Worm (Caenorhabditis elegans): Measurements from ENCODE around the gene T23F11.4.

The T23F11.4 gene

DNA sequence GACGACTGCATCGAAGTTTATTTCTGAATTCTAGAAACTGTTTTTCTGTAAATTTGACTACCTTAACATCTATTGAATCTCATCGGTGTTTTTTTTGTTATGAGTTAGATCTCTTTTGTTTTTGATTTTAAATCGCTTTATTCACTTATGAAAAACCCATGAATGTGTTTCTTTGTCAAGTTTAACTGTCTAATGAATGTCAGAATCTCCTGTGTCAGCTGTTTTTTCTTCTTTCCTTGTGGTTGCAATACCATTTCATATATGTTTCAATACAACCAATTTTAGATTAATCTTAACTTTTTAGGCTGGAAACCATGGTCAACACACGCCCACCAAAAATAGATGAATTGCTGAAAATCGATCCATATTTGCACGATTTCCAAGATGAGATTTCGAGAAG, 29.9 kb upstream of the T23F11.4 start, which contains the start of gene T04A8.7:
Gene T04A8.7 (plus strand): TSS at position 301 of the 400 bp plus-strand sequence.
- TF ChIP-seq sptf-1 (tag; optimal IDR thresholded peaks at IDR 0.05): no peak
- TF ChIP-seq bed-3 (GFP tag; optimal IDR thresholded peaks at IDR 0.05): no peak
- TF ChIP-seq nhr-237 (tag; optimal IDR thresholded peaks at IDR 0.05): no peak
- no peak for TF ChIP-seq lin-13 (tag; optimal IDR thresholded peaks at IDR 0.05)
- no peak for TF ChIP-seq unc-62 (GFP tag; optimal IDR thresholded peaks at IDR 0.05)
- no peak for TF ChIP-seq ceh-39 (tag; optimal IDR thresholded peaks at IDR 0.05)
- TF ChIP-seq nhr-28 (tag; optimal IDR thresholded peaks at IDR 0.05): no peak
- no peak for TF ChIP-seq ztf-11 (tag; optimal IDR thresholded peaks at IDR 0.05)
- no peak for TF ChIP-seq nhr-2 (tag; optimal IDR thresholded peaks at IDR 0.05)
- no peak for TF ChIP-seq ham-2 (GFP tag; optimal IDR thresholded peaks at IDR 0.05)
- no peak for TF ChIP-seq ceh-83 (GFP tag; optimal IDR thresholded peaks at IDR 0.05)
- no peak for TF ChIP-seq unc-39 (tag; optimal IDR thresholded peaks at IDR 0.05)
- TF ChIP-seq zip-8 (tag; optimal IDR thresholded peaks at IDR 0.05): no peak
- no peak for TF ChIP-seq snpc-4 (tag; optimal IDR thresholded peaks at IDR 0.05)
- TF ChIP-seq unc-120 (tag; optimal IDR thresholded peaks at IDR 0.05; ENCODE audit: poor library complexity, severe bottlenecking): no peak
- no peak for TF ChIP-seq ces-1 (GFP tag; optimal IDR thresholded peaks at IDR 0.05)
- TF ChIP-seq ceh-43 (GFP tag; optimal IDR thresholded peaks at IDR 0.05): no peak

DNA sequence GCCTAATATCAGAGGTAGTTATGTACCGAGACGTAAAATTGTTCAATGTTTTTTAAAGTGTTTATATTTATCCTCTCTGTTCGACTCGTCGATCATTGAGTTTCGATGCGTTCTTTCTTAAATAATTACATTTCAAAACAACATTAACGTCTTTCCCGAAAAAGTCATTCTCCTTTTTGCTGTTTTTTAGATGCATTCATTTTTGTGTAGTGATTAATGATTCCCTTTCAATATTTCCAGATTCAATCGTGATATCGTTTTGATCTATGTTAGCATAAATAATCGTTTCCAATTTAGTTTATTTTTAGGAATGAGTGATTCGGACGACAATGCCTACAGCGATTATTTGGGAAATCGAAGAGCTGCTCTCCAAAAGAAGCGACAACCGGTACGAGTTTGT, 28.5 kb upstream of the T23F11.4 start, which contains the start of gene T04A8.8:
Gene T04A8.8 (plus strand): TSS at position 301 of the 400 bp plus-strand sequence.
- TF ChIP-seq elt-3 (tag; optimal IDR thresholded peaks at IDR 0.05) (no peak), cnd-1 (tag; optimal IDR thresholded peaks at IDR 0.05) (no peak), unc-62 (GFP tag; optimal IDR thresholded peaks at IDR 0.05) (no peak), zip-8 (tag; optimal IDR thresholded peaks at IDR 0.05) (no peak), lin-13 (tag; optimal IDR thresholded peaks at IDR 0.05) (no peak)

DNA sequence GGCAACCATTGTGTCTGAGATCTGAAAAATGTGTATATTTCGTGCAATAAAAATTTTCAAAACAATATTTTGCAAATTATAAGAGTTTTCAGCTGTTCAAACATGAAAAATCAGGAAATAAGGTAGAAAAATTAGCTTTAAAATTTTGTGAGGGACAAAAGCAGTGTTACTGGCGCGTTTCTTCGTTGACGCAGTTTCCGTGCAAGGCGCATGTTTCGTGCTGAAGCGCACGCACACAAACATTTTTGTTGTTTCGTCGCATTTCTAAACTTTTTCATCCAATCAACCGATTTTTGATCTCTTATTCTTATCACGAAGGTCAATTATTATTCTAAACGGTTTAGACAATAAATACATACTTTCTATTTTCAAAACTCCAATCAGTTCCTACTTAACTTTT, 28.1 kb upstream of the T23F11.4 start, which contains the start of gene nifk-1:
Gene nifk-1 (minus strand): TSS at position 27 of the 400 bp plus-strand sequence.
- TF ChIP-seq sptf-1 (tag; optimal IDR thresholded peaks at IDR 0.05) (no peak), ceh-39 (tag; optimal IDR thresholded peaks at IDR 0.05) (no peak), nhr-237 (tag; optimal IDR thresholded peaks at IDR 0.05) (peak; percentile 7), lsy-2 (tag; optimal IDR thresholded peaks at IDR 0.05) (peak; percentile 55), ceh-43 (GFP tag; optimal IDR thresholded peaks at IDR 0.05) (no peak), mep-1 (tag; optimal IDR thresholded peaks at IDR 0.05) (peak; percentile 74)

DNA sequence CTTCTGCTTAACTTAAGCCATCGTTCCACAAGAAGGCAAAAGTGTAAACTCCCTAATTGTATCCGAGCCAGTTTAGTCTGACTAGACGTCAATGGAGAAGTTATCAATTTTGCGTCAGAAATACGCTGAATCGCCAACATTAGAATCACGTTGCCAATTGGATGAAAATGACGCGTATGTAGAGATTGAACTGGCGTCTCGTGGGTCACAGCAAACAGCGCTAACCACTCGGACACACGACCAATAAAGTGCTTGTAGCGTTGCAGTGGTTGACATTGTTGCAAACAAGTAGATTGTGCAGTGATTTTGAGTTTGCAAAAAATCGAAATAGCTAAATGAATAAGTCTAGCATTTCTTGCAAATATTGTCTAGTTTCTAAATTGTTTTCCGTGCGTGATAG, 24.4 kb upstream of the T23F11.4 start:
- TF ChIP-seq mab-5 (tag; optimal IDR thresholded peaks at IDR 0.05) (no peak), lin-32 (GFP tag; optimal IDR thresholded peaks at IDR 0.05) (peak; percentile 81), nhr-237 (tag; optimal IDR thresholded peaks at IDR 0.05) (no peak), sptf-1 (tag; optimal IDR thresholded peaks at IDR 0.05) (peak; percentile 87), pha-4 (tag; optimal IDR thresholded peaks at IDR 0.05) (peak; percentile 50), ham-2 (GFP tag; optimal IDR thresholded peaks at IDR 0.05) (peak; percentile 82), flh-1 (GFP tag; optimal IDR thresholded peaks at IDR 0.05) (peak; percentile 72), nhr-28 (tag; optimal IDR thresholded peaks at IDR 0.05) (no peak), unc-62 (GFP tag; optimal IDR thresholded peaks at IDR 0.05) (no peak), M03D4.4 (tag; optimal IDR thresholded peaks at IDR 0.05) (peak; percentile 87), elt-1 (tag; optimal IDR thresholded peaks at IDR 0.05; ENCODE audit: borderline replicate concordance, insufficient read depth) (no peak), hlh-1 (tag; optimal IDR thresholded peaks at IDR 0.05) (peak; percentile 30), ceh-43 (GFP tag; optimal IDR thresholded peaks at IDR 0.05) (peak; percentile 78), drap-1 (GFP tag; optimal IDR thresholded peaks at IDR 0.05) (peak; percentile 89), lsy-2 (tag; optimal IDR thresholded peaks at IDR 0.05) (no peak), unc-120 (tag; optimal IDR thresholded peaks at IDR 0.05; ENCODE audit: poor library complexity, severe bottlenecking) (peak; percentile 71), bed-3 (GFP tag; optimal IDR thresholded peaks at IDR 0.05) (peak; percentile 77), ztf-11 (tag; optimal IDR thresholded peaks at IDR 0.05) (no peak), nhr-2 (tag; optimal IDR thresholded peaks at IDR 0.05) (no peak), snpc-4 (tag; optimal IDR thresholded peaks at IDR 0.05) (no peak), tbx-8 (GFP tag; optimal IDR thresholded peaks at IDR 0.05) (peak; percentile 57), elt-3 (tag; optimal IDR thresholded peaks at IDR 0.05) (no peak), unc-39 (tag; optimal IDR thresholded peaks at IDR 0.05) (no peak), ceh-39 (tag; optimal IDR thresholded peaks at IDR 0.05) (no peak), mls-2 (tag; optimal IDR thresholded peaks at IDR 0.05) (peak; percentile 85), sem-2 (GFP tag; optimal IDR thresholded peaks at IDR 0.05) (peak; percentile 78), ces-1 (GFP tag; optimal IDR thresholded peaks at IDR 0.05) (no peak), zip-8 (tag; optimal IDR thresholded peaks at IDR 0.05) (no peak), lin-13 (tag; optimal IDR thresholded peaks at IDR 0.05) (peak; percentile 38), mep-1 (tag; optimal IDR thresholded peaks at IDR 0.05) (peak; percentile 41), cnd-1 (tag; optimal IDR thresholded peaks at IDR 0.05) (peak; percentile 93), blmp-1 (tag; optimal IDR thresholded peaks at IDR 0.05) (no peak), nhr-76 (tag; optimal IDR thresholded peaks at IDR 0.05) (no peak), ceh-83 (GFP tag; optimal IDR thresholded peaks at IDR 0.05) (peak; percentile 85), nhr-12 (tag; optimal IDR thresholded peaks at IDR 0.05) (peak; percentile 26)
